Worm (Caenorhabditis elegans): Measurements from ENCODE around the gene scl-8.

DNA sequence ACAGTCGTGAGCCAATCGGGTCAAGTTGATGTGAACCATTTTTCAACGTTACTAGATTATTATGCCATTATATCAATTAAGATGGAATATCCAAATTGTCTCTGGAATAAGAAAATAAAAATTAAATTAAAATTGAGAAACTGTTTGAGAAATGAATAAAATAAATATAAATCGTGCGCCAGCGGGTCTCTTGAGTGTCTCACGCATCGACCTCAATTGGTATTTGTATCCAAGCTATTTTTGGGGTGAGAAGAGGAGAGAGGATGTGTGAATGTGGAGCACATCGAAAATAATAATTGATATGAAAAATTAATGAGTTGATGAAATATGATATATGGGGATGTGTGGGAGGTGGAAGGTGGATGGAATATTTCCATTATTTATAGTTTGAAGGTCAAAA is 32.7 kb upstream of the scl-8 start, which contains the start of gene F49E11.2:
- TF ChIP-seq ceh-82 (tag; optimal IDR thresholded peaks at IDR 0.05): no peak
- TF ChIP-seq nhr-11 (tag; optimal IDR thresholded peaks at IDR 0.05): no peak
- no peak for TF ChIP-seq jun-1 (tag; optimal IDR thresholded peaks at IDR 0.05)
- no peak for TF ChIP-seq nhr-67 (tag; optimal IDR thresholded peaks at IDR 0.05)

Measured in whole organism, L3 larva.